Fruit fly (Drosophila melanogaster) whole organism, prepupa: ENCODE results near the gene CG5800.
A peak's percentile ranks its signal among the peaks of the same experiment; 100 is the strongest.

ENCODE experiments used
- Blimp-1 ChIP-seq: fragments of 200-800 bp; sonication (Bioruptor generic); optimal IDR thresholded peaks from 3 replicates; lab custom pipeline; 2017; ENCODE audit warnings: missing biosample characterization, missing genetic modification characterization, mild to moderate bottlenecking, moderate library complexity, missing genetic modification reagents
- CG10631 ChIP-seq: fragments of 200-800 bp; sonication (Bioruptor generic); optimal IDR thresholded peaks from 2 replicates; lab custom pipeline; 2016; ENCODE audit warnings: missing biosample characterization, missing genetic modification characterization
- CG10669 ChIP-seq: fragments of 200-800 bp; sonication (Bioruptor generic); optimal IDR thresholded peaks from 3 replicates; lab custom pipeline; 2018; ENCODE audit warnings: missing biosample characterization, mild to moderate bottlenecking, missing genetic modification characterization, moderate library complexity
- CG11294 ChIP-seq: fragments of 200-800 bp; sonication (Bioruptor generic); IDR thresholded peaks from 2 replicates; pipeline ENCODE4 v1.3.6; 2022; ENCODE audit warnings: missing biosample characterization, missing genetic modification characterization
- CG11762 ChIP-seq: fragments of 200-800 bp; sonication (Bioruptor generic); optimal IDR thresholded peaks from 3 replicates; lab custom pipeline; 2016; ENCODE audit warnings: missing biosample characterization, missing genetic modification characterization; ENCODE audit not compliant: insufficient read depth
- CG11902 ChIP-seq: fragments of 200-800 bp; sonication (Bioruptor generic); optimal IDR thresholded peaks from 3 replicates; lab custom pipeline; 2016; ENCODE audit warnings: missing biosample characterization, missing genetic modification characterization
- CG15336 ChIP-seq: fragments of 200-800 bp; sonication (Bioruptor generic); IDR thresholded peaks from 2 replicates; pipeline ENCODE4 v1.3.6; 2022; ENCODE audit warnings: missing biosample characterization, missing genetic modification characterization
- CG1621 ChIP-seq: fragments of 200-800 bp; sonication (Bioruptor generic); optimal IDR thresholded peaks from 3 replicates; lab custom pipeline; 2018; ENCODE audit warnings: missing biosample characterization, mild to moderate bottlenecking, missing genetic modification characterization
- CG16779 ChIP-seq: fragments of 200-800 bp; sonication (Bioruptor generic); optimal IDR thresholded peaks from 3 replicates; lab custom pipeline; 2017; ENCODE audit warnings: missing biosample characterization, mild to moderate bottlenecking, missing genetic modification characterization
- CG32006 ChIP-seq: fragments of 200-800 bp; sonication (Bioruptor generic); optimal IDR thresholded peaks from 3 replicates; lab custom pipeline; 2017; ENCODE audit warnings: missing biosample characterization, mild to moderate bottlenecking, missing genetic modification characterization
- CG34406 ChIP-seq: fragments of 200-800 bp; sonication (Bioruptor generic); optimal IDR thresholded peaks from 3 replicates; lab custom pipeline; 2016; ENCODE audit warnings: missing biosample characterization, missing genetic modification characterization
- CG3919 ChIP-seq: fragments of 200-800 bp; sonication (Bioruptor generic); optimal IDR thresholded peaks from 3 replicates; lab custom pipeline; 2016; ENCODE audit warnings: missing biosample characterization, missing genetic modification characterization
- CG6163 ChIP-seq: fragments of 200-800 bp; sonication (Bioruptor generic); IDR thresholded peaks from 3 replicates; pipeline ENCODE4 v1.3.6; 2022; ENCODE audit warnings: missing biosample characterization, missing genetic modification characterization
- CG6792 ChIP-seq: fragments of 200-800 bp; sonication (Bioruptor generic); optimal IDR thresholded peaks from 3 replicates; lab custom pipeline; 2016; ENCODE audit warnings: missing biosample characterization, missing genetic modification characterization
- CG6808 ChIP-seq: fragments of 200-800 bp; sonication (Bioruptor generic); optimal IDR thresholded peaks from 3 replicates; lab custom pipeline; 2017; ENCODE audit warnings: missing biosample characterization, missing genetic modification characterization, mild to moderate bottlenecking, moderate library complexity, missing genetic modification reagents
- CG6854 ChIP-seq: fragments of 200-800 bp; sonication (Bioruptor generic); optimal IDR thresholded peaks from 2 replicates; lab custom pipeline; 2017; ENCODE audit warnings: missing biosample characterization, mild to moderate bottlenecking, missing genetic modification characterization
- CG7368 ChIP-seq: fragments of 200-800 bp; sonication (Bioruptor generic); optimal IDR thresholded peaks from 3 replicates; lab custom pipeline; 2016; ENCODE audit warnings: missing biosample characterization, missing genetic modification characterization
- CG8119 ChIP-seq: fragments of 200-800 bp; sonication (Bioruptor generic); IDR thresholded peaks from 3 replicates; pipeline ENCODE4 v1.3.6; 2022; ENCODE audit warnings: missing biosample characterization, missing genetic modification characterization
- CG8319 ChIP-seq: fragments of 200-800 bp; sonication (Bioruptor generic); optimal IDR thresholded peaks from 3 replicates; lab custom pipeline; 2016; ENCODE audit warnings: missing biosample characterization, missing genetic modification characterization
- CG8632 ChIP-seq: fragments of 200-800 bp; sonication (Bioruptor generic); optimal IDR thresholded peaks from 3 replicates; lab custom pipeline; 2016; ENCODE audit warnings: missing biosample characterization, missing genetic modification characterization
- CG9139 ChIP-seq: fragments of 200-800 bp; sonication (Bioruptor generic); optimal IDR thresholded peaks from 3 replicates; lab custom pipeline; 2017; ENCODE audit warnings: missing biosample characterization, mild to moderate bottlenecking, missing genetic modification characterization
- Eip93F ChIP-seq: fragments of 200-800 bp; sonication (Bioruptor generic); optimal IDR thresholded peaks from 2 replicates; lab custom pipeline; 2016; ENCODE audit warnings: missing biosample characterization, mild to moderate bottlenecking, missing genetic modification characterization
- Ets21C ChIP-seq: fragments of 200-800 bp; sonication (Bioruptor generic); optimal IDR thresholded peaks from 3 replicates; lab custom pipeline; 2016; ENCODE audit warnings: missing biosample characterization, missing genetic modification characterization
- Ets96B ChIP-seq: fragments of 200-800 bp; optimal IDR thresholded peaks from 2 replicates; lab custom pipeline; 2019; ENCODE audit warnings: missing biosample characterization, mild to moderate bottlenecking, missing genetic modification characterization, moderate library complexity
- Gug ChIP-seq: fragments of 200-800 bp; sonication (Bioruptor generic); IDR thresholded peaks from 2 replicates; pipeline ENCODE4 v1.3.6; 2022; ENCODE audit warnings: missing biosample characterization, missing genetic modification characterization
- Hr38 ChIP-seq: sonication (Bioruptor generic); optimal IDR thresholded peaks from 2 replicates; lab custom pipeline; 2016; ENCODE audit warnings: missing biosample characterization, missing genetic modification characterization
- Hr39 ChIP-seq: fragments of 200-800 bp; sonication (Bioruptor generic); optimal IDR thresholded peaks from 2 replicates; lab custom pipeline; 2016; ENCODE audit warnings: missing biosample characterization, missing genetic modification characterization
- Hr4 ChIP-seq: fragments of 200-800 bp; sonication (Bioruptor generic); optimal IDR thresholded peaks from 3 replicates; lab custom pipeline; 2016; ENCODE audit warnings: missing biosample characterization, missing genetic modification characterization
- Lpt ChIP-seq: fragments of 200-800 bp; sonication (Bioruptor generic); optimal IDR thresholded peaks from 3 replicates; lab custom pipeline; 2016; ENCODE audit warnings: missing biosample characterization, missing genetic modification characterization
- OdsH ChIP-seq: fragments of 200-800 bp; sonication (Bioruptor generic); optimal IDR thresholded peaks from 3 replicates; lab custom pipeline; 2016; ENCODE audit warnings: missing biosample characterization, missing genetic modification characterization
- Smox ChIP-seq: fragments of 200-800 bp; sonication (Bioruptor generic); optimal IDR thresholded peaks from 3 replicates; lab custom pipeline; 2016; ENCODE audit warnings: missing biosample characterization, missing genetic modification characterization
- Sox102F ChIP-seq: fragments of 200-800 bp; sonication (Bioruptor generic); optimal IDR thresholded peaks from 2 replicates; lab custom pipeline; 2016; ENCODE audit warnings: missing biosample characterization, mild to moderate bottlenecking, missing genetic modification characterization
- Sox14 ChIP-seq: fragments of 200-800 bp; sonication (Bioruptor generic); optimal IDR thresholded peaks from 3 replicates; lab custom pipeline; 2016; ENCODE audit warnings: missing biosample characterization, missing genetic modification characterization
- Sox15 ChIP-seq: fragments of 200-800 bp; sonication (Bioruptor generic); optimal IDR thresholded peaks from 3 replicates; lab custom pipeline; 2016; ENCODE audit warnings: missing biosample characterization, missing genetic modification characterization
- achi ChIP-seq: fragments of 200-800 bp; sonication (Bioruptor generic); optimal IDR thresholded peaks from 3 replicates; lab custom pipeline; 2016; ENCODE audit warnings: missing biosample characterization, missing genetic modification characterization
- acj6 ChIP-seq: fragments of 200-800 bp; sonication (Bioruptor generic); optimal IDR thresholded peaks from 3 replicates; lab custom pipeline; 2016; ENCODE audit warnings: missing biosample characterization, missing genetic modification characterization
- dac ChIP-seq: fragments of 200-800 bp; sonication (Bioruptor generic); optimal IDR thresholded peaks from 2 replicates; lab custom pipeline; 2017; ENCODE audit warnings: missing biosample characterization, mild to moderate bottlenecking, missing genetic modification characterization
- dsx ChIP-seq: fragments of 200-800 bp; optimal IDR thresholded peaks from 3 replicates; lab custom pipeline; 2019; ENCODE audit warnings: missing biosample characterization, mild to moderate bottlenecking, missing genetic modification characterization, moderate library complexity; ENCODE audit not compliant: poor library complexity, severe bottlenecking
- esn ChIP-seq: fragments of 200-800 bp; sonication (Bioruptor generic); optimal IDR thresholded peaks from 2 replicates; lab custom pipeline; 2016; ENCODE audit warnings: missing biosample characterization, mild to moderate bottlenecking, missing genetic modification characterization, moderate library complexity
- fd59A ChIP-seq: fragments of 200-800 bp; sonication (Bioruptor generic); optimal IDR thresholded peaks from 2 replicates; lab custom pipeline; 2017; ENCODE audit warnings: missing biosample characterization, mild to moderate bottlenecking, missing genetic modification characterization, missing genetic modification reagents
- fkh ChIP-seq: fragments of 200-800 bp; sonication (Bioruptor generic); optimal IDR thresholded peaks from 3 replicates; lab custom pipeline; 2017; ENCODE audit warnings: missing biosample characterization, mild to moderate bottlenecking, missing genetic modification characterization, moderate library complexity
- net ChIP-seq: fragments of 200-800 bp; sonication (Bioruptor generic); optimal IDR thresholded peaks from 3 replicates; lab custom pipeline; 2016; ENCODE audit warnings: missing biosample characterization, missing genetic modification characterization
- pdm3 ChIP-seq: fragments of 200-800 bp; sonication (Bioruptor generic); optimal IDR thresholded peaks from 3 replicates; lab custom pipeline; 2016; ENCODE audit warnings: missing biosample characterization, missing genetic modification characterization
- salr ChIP-seq, 2 experiments: fragments of 200-800 bp; sonication (Bioruptor generic); optimal IDR thresholded peaks; 3 replicates each; lab custom pipeline; 2016 to 2018; ENCODE audit warnings: missing biosample characterization in 2 of 2, missing genetic modification characterization in 2 of 2, mild to moderate bottlenecking in 1 of 2

The CG5800 gene

DNA sequence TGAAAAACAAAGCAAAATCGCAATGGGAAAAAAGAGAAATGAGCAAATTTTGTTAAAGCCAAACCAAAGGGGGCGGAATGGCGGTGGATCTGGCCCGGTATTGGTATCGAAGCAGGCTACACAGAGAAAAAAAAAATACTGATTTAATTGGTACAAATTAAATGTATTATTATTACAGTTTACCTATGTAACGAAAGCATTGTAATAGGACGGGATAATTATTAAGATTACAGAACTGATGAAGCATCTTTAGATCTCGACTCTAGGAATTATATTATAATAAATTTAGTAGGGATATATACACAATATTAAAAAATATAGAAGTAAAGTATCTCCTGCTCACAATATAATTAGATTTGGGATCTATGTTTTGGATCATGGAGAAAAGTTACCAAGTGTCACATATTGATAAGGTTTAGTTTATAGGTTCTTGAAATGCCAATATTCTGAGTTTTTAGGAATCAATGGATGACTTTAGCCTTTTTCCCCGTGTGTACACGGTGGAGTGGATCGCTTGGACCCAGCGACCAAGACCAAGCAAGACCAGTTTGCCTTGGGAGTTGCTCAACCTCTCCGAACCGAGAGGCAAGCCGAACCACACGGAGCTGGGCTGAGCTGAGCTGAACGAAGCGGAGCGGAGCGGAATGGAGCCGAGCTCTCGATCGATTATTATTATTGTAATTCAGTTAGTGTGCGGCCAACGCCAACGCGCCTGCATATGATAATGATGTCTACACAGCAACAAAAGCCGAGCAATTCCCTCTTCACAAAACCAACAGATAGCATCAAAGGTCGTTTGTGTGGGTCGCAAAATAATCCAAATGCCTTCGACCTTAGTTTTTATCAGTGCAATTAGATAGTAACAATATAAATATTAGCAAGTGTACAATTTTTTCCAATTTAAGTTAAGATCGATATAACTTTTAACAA is 43.8 kb downstream of the CG5800 start (continued):
- TF ChIP-seq CG32006 (GFP tag; lab: Kevin White, UChicago) (peak; percentile 76), esn (GFP tag; lab: Kevin White, UChicago) (peak; percentile 64), CG11294 (GFP tag; lab: Robert Waterston, UW) (no peak), CG11762 (GFP tag; lab: Kevin White, UChicago) (peak; percentile 49), dsx (GFP tag; lab: Kevin White, UChicago) (peak; percentile 9), fd59A (GFP tag; lab: Kevin White, UChicago) (peak; percentile 29), Sox14 (GFP tag; lab: Kevin White, UChicago) (no peak), CG6854 (GFP tag; lab: Kevin White, UChicago) (no peak), Hr38 (GFP tag; lab: Kevin White, UChicago) (no peak), CG15336 (GFP tag; lab: Robert Waterston, UW) (0 out of 2 replicates have a peak, but pooled peaks have one; percentile 37), CG8319 (GFP tag; lab: Kevin White, UChicago) (peak; percentile 9), salr (GFP tag; optimal IDR thresholded peaks at IDR 0.05; lab: Kevin White, UChicago) (peak in 1 of 2 experiments; percentile 34), Hr39 (GFP tag; lab: Kevin White, UChicago) (peak; percentile 17), fkh (GFP tag; lab: Kevin White, UChicago) (no peak), CG3919 (peak; percentile 41), CG9139 (GFP tag; lab: Kevin White, UChicago) (peak; percentile 22), CG8119 (GFP tag; lab: Robert Waterston, UW) (peak; percentile 25; the same call in 1 of the 3 replicates), CG6163 (GFP tag; lab: Robert Waterston, UW) (peak; percentile 40; the same call in 2 of the 3 replicates), net (peak; percentile 21), Ets96B (tag; lab: Kevin White, UChicago) (peak; percentile 56), CG8632 (peak; percentile 50), Blimp-1 (peak; percentile 39), CG34406 (peak; percentile 55), achi (GFP tag; lab: Kevin White, UChicago) (peak; percentile 56), CG6808 (GFP tag; lab: Kevin White, UChicago) (peak; percentile 59), CG7368 (GFP tag; lab: Kevin White, UChicago) (no peak), CG6792 (GFP tag; lab: Kevin White, UChicago) (peak; percentile 26), Sox15 (GFP tag; lab: Kevin White, UChicago) (peak; percentile 5), CG10669 (GFP tag; lab: Kevin White, UChicago) (peak; percentile 37), CG11902 (GFP tag; lab: Kevin White, UChicago) (no peak), pdm3 (GFP tag; lab: Kevin White, UChicago) (peak; percentile 53), Ets21C (GFP tag; lab: Kevin White, UChicago) (no peak)
- TF ChIP-seq, all 60 proteins: peak for 43

dm6 chrX:17682745-17683505 is 46.8 kb downstream of the CG5800 start:
- peak; percentile 93 for TF ChIP-seq acj6 (GFP tag; lab: Kevin White, UChicago)
- TF ChIP-seq CG10669 (GFP tag; lab: Kevin White, UChicago), result peak; percentile 89
- peak; percentile 92 for TF ChIP-seq achi (GFP tag; lab: Kevin White, UChicago)
- peak; percentile 90 for TF ChIP-seq Sox102F (GFP tag; lab: Kevin White, UChicago)
- peak; percentile 80 for TF ChIP-seq Blimp-1
- peak; percentile 88 for TF ChIP-seq CG7368 (GFP tag; lab: Kevin White, UChicago)
- TF ChIP-seq Lpt (GFP tag; lab: Kevin White, UChicago), result peak; percentile 94
- peak; percentile 93 for TF ChIP-seq Gug (GFP tag; lab: Robert Waterston, UW)
- TF ChIP-seq Eip93F (GFP tag; lab: Kevin White, UChicago), result peak; percentile 92
- peak; percentile 96 for TF ChIP-seq CG6792 (GFP tag; lab: Kevin White, UChicago)
- TF ChIP-seq CG34406, result peak; percentile 94
- peak; percentile 94 for TF ChIP-seq OdsH (GFP tag; lab: Kevin White, UChicago)
- TF ChIP-seq CG15336 (GFP tag; lab: Robert Waterston, UW), result peak; percentile 95
- TF ChIP-seq Smox (GFP tag; lab: Kevin White, UChicago), result peak; percentile 95
- peak; percentile 93 for TF ChIP-seq Hr4 (GFP tag; lab: Kevin White, UChicago)
- peak; percentile 95 for TF ChIP-seq CG32006 (GFP tag; lab: Kevin White, UChicago)
- peak; percentile 95 for TF ChIP-seq CG10631
- peak; percentile 84 for TF ChIP-seq fd59A (GFP tag; lab: Kevin White, UChicago)
- peak; percentile 86 for TF ChIP-seq CG1621 (tag; lab: Kevin White, UChicago)
- TF ChIP-seq Hr38 (GFP tag; lab: Kevin White, UChicago), result no peak
- peak; percentile 91 for TF ChIP-seq CG16779 (tag; lab: Kevin White, UChicago)
- TF ChIP-seq dac (GFP tag; lab: Kevin White, UChicago), result peak; percentile 85
- TF ChIP-seq Hr39 (GFP tag; lab: Kevin White, UChicago), result peak; percentile 90
